Fruit fly (Drosophila melanogaster) whole organism, prepupa: ENCODE measurements around the gene Ccz1.

Source experiments
- Blimp-1 ChIP-seq: fragments of 200-800 bp; sonication (Bioruptor generic); optimal IDR thresholded peaks from 3 replicates; lab custom pipeline; 2017; ENCODE audit warnings: missing biosample characterization, missing genetic modification characterization, mild to moderate bottlenecking, moderate library complexity, missing genetic modification reagents
- CG10669 ChIP-seq: fragments of 200-800 bp; sonication (Bioruptor generic); optimal IDR thresholded peaks from 3 replicates; lab custom pipeline; 2018; ENCODE audit warnings: missing biosample characterization, mild to moderate bottlenecking, missing genetic modification characterization, moderate library complexity
- CG11294 ChIP-seq: fragments of 200-800 bp; sonication (Bioruptor generic); IDR thresholded peaks from 2 replicates; pipeline ENCODE4 v1.3.6; 2022; ENCODE audit warnings: missing biosample characterization, missing genetic modification characterization
- CG11762 ChIP-seq: fragments of 200-800 bp; sonication (Bioruptor generic); optimal IDR thresholded peaks from 3 replicates; lab custom pipeline; 2016; ENCODE audit warnings: missing biosample characterization, missing genetic modification characterization; ENCODE audit not compliant: insufficient read depth
- CG11902 ChIP-seq: fragments of 200-800 bp; sonication (Bioruptor generic); optimal IDR thresholded peaks from 3 replicates; lab custom pipeline; 2016; ENCODE audit warnings: missing biosample characterization, missing genetic modification characterization
- CG16779 ChIP-seq: fragments of 200-800 bp; sonication (Bioruptor generic); optimal IDR thresholded peaks from 3 replicates; lab custom pipeline; 2017; ENCODE audit warnings: missing biosample characterization, mild to moderate bottlenecking, missing genetic modification characterization
- CG3032 ChIP-seq: fragments of 200-800 bp; optimal IDR thresholded peaks from 2 replicates; lab custom pipeline; 2019; ENCODE audit warnings: missing biosample characterization, mild to moderate bottlenecking, missing genetic modification characterization, moderate library complexity
- CG31627 ChIP-seq: fragments of 200-800 bp; sonication (Bioruptor generic); optimal IDR thresholded peaks from 3 replicates; lab custom pipeline; 2016; ENCODE audit warnings: missing biosample characterization, missing genetic modification characterization
- CG32006 ChIP-seq: fragments of 200-800 bp; sonication (Bioruptor generic); optimal IDR thresholded peaks from 3 replicates; lab custom pipeline; 2017; ENCODE audit warnings: missing biosample characterization, mild to moderate bottlenecking, missing genetic modification characterization
- CG34406 ChIP-seq: fragments of 200-800 bp; sonication (Bioruptor generic); optimal IDR thresholded peaks from 3 replicates; lab custom pipeline; 2016; ENCODE audit warnings: missing biosample characterization, missing genetic modification characterization
- CG3919 ChIP-seq: fragments of 200-800 bp; sonication (Bioruptor generic); optimal IDR thresholded peaks from 3 replicates; lab custom pipeline; 2016; ENCODE audit warnings: missing biosample characterization, missing genetic modification characterization
- CG4318 ChIP-seq: fragments of 200-800 bp; sonication (Bioruptor generic); optimal IDR thresholded peaks from 3 replicates; lab custom pipeline; 2017; ENCODE audit warnings: missing biosample characterization, mild to moderate bottlenecking, missing genetic modification characterization
- CG6163 ChIP-seq: fragments of 200-800 bp; sonication (Bioruptor generic); IDR thresholded peaks from 3 replicates; pipeline ENCODE4 v1.3.6; 2022; ENCODE audit warnings: missing biosample characterization, missing genetic modification characterization
- CG6276 ChIP-seq: fragments of 200-800 bp; sonication (Bioruptor generic); optimal IDR thresholded peaks from 2 replicates; lab custom pipeline; 2017; ENCODE audit warnings: missing biosample characterization, mild to moderate bottlenecking, missing genetic modification characterization
- CG6792 ChIP-seq: fragments of 200-800 bp; sonication (Bioruptor generic); optimal IDR thresholded peaks from 3 replicates; lab custom pipeline; 2016; ENCODE audit warnings: missing biosample characterization, missing genetic modification characterization
- CG6808 ChIP-seq: fragments of 200-800 bp; sonication (Bioruptor generic); optimal IDR thresholded peaks from 3 replicates; lab custom pipeline; 2017; ENCODE audit warnings: missing biosample characterization, missing genetic modification characterization, mild to moderate bottlenecking, moderate library complexity, missing genetic modification reagents
- CG6854 ChIP-seq: fragments of 200-800 bp; sonication (Bioruptor generic); optimal IDR thresholded peaks from 2 replicates; lab custom pipeline; 2017; ENCODE audit warnings: missing biosample characterization, mild to moderate bottlenecking, missing genetic modification characterization
- CG7368 ChIP-seq: fragments of 200-800 bp; sonication (Bioruptor generic); optimal IDR thresholded peaks from 3 replicates; lab custom pipeline; 2016; ENCODE audit warnings: missing biosample characterization, missing genetic modification characterization
- CG8319 ChIP-seq: fragments of 200-800 bp; sonication (Bioruptor generic); optimal IDR thresholded peaks from 3 replicates; lab custom pipeline; 2016; ENCODE audit warnings: missing biosample characterization, missing genetic modification characterization
- CG8632 ChIP-seq: fragments of 200-800 bp; sonication (Bioruptor generic); optimal IDR thresholded peaks from 3 replicates; lab custom pipeline; 2016; ENCODE audit warnings: missing biosample characterization, missing genetic modification characterization
- CG9139 ChIP-seq: fragments of 200-800 bp; sonication (Bioruptor generic); optimal IDR thresholded peaks from 3 replicates; lab custom pipeline; 2017; ENCODE audit warnings: missing biosample characterization, mild to moderate bottlenecking, missing genetic modification characterization
- Eip78C ChIP-seq: fragments of 200-800 bp; sonication (Bioruptor generic); peaks from one replicate; lab custom pipeline; 2016; ENCODE audit warnings: missing biosample characterization, missing genetic modification characterization
- Eip93F ChIP-seq: fragments of 200-800 bp; sonication (Bioruptor generic); optimal IDR thresholded peaks from 2 replicates; lab custom pipeline; 2016; ENCODE audit warnings: missing biosample characterization, mild to moderate bottlenecking, missing genetic modification characterization
- Ets21C ChIP-seq: fragments of 200-800 bp; sonication (Bioruptor generic); optimal IDR thresholded peaks from 3 replicates; lab custom pipeline; 2016; ENCODE audit warnings: missing biosample characterization, missing genetic modification characterization
- Ets96B ChIP-seq: fragments of 200-800 bp; optimal IDR thresholded peaks from 2 replicates; lab custom pipeline; 2019; ENCODE audit warnings: missing biosample characterization, mild to moderate bottlenecking, missing genetic modification characterization, moderate library complexity
- Gug ChIP-seq: fragments of 200-800 bp; sonication (Bioruptor generic); IDR thresholded peaks from 2 replicates; pipeline ENCODE4 v1.3.6; 2022; ENCODE audit warnings: missing biosample characterization, missing genetic modification characterization
- Hr38 ChIP-seq: sonication (Bioruptor generic); optimal IDR thresholded peaks from 2 replicates; lab custom pipeline; 2016; ENCODE audit warnings: missing biosample characterization, missing genetic modification characterization
- Hr39 ChIP-seq: fragments of 200-800 bp; sonication (Bioruptor generic); optimal IDR thresholded peaks from 2 replicates; lab custom pipeline; 2016; ENCODE audit warnings: missing biosample characterization, missing genetic modification characterization
- Hr4 ChIP-seq: fragments of 200-800 bp; sonication (Bioruptor generic); optimal IDR thresholded peaks from 3 replicates; lab custom pipeline; 2016; ENCODE audit warnings: missing biosample characterization, missing genetic modification characterization
- Met ChIP-seq: fragments of 200-800 bp; sonication (Bioruptor generic); optimal IDR thresholded peaks from 3 replicates; lab custom pipeline; 2016; ENCODE audit warnings: missing biosample characterization, missing genetic modification characterization
- OdsH ChIP-seq: fragments of 200-800 bp; sonication (Bioruptor generic); optimal IDR thresholded peaks from 3 replicates; lab custom pipeline; 2016; ENCODE audit warnings: missing biosample characterization, missing genetic modification characterization
- Smox ChIP-seq: fragments of 200-800 bp; sonication (Bioruptor generic); optimal IDR thresholded peaks from 3 replicates; lab custom pipeline; 2016; ENCODE audit warnings: missing biosample characterization, missing genetic modification characterization
- Sox102F ChIP-seq: fragments of 200-800 bp; sonication (Bioruptor generic); optimal IDR thresholded peaks from 2 replicates; lab custom pipeline; 2016; ENCODE audit warnings: missing biosample characterization, mild to moderate bottlenecking, missing genetic modification characterization
- Sox14 ChIP-seq: fragments of 200-800 bp; sonication (Bioruptor generic); optimal IDR thresholded peaks from 3 replicates; lab custom pipeline; 2016; ENCODE audit warnings: missing biosample characterization, missing genetic modification characterization
- achi ChIP-seq: fragments of 200-800 bp; sonication (Bioruptor generic); optimal IDR thresholded peaks from 3 replicates; lab custom pipeline; 2016; ENCODE audit warnings: missing biosample characterization, missing genetic modification characterization
- cyc ChIP-seq: fragments of 200-800 bp; sonication (Bioruptor generic); optimal IDR thresholded peaks from 3 replicates; lab custom pipeline; 2016; ENCODE audit warnings: missing biosample characterization, missing genetic modification characterization
- dac ChIP-seq: fragments of 200-800 bp; sonication (Bioruptor generic); optimal IDR thresholded peaks from 2 replicates; lab custom pipeline; 2017; ENCODE audit warnings: missing biosample characterization, mild to moderate bottlenecking, missing genetic modification characterization
- dsx ChIP-seq: fragments of 200-800 bp; optimal IDR thresholded peaks from 3 replicates; lab custom pipeline; 2019; ENCODE audit warnings: missing biosample characterization, mild to moderate bottlenecking, missing genetic modification characterization, moderate library complexity; ENCODE audit not compliant: poor library complexity, severe bottlenecking
- eg ChIP-seq: fragments of 200-800 bp; sonication (Bioruptor generic); IDR thresholded peaks from 3 replicates; pipeline ENCODE4 v1.3.6; 2022; ENCODE audit warnings: missing biosample characterization, missing genetic modification characterization
- fd85E ChIP-seq: fragments of 200-800 bp; sonication (Bioruptor generic); optimal IDR thresholded peaks from 3 replicates; lab custom pipeline; 2016; ENCODE audit warnings: missing biosample characterization, missing genetic modification characterization
- fkh ChIP-seq: fragments of 200-800 bp; sonication (Bioruptor generic); optimal IDR thresholded peaks from 3 replicates; lab custom pipeline; 2017; ENCODE audit warnings: missing biosample characterization, mild to moderate bottlenecking, missing genetic modification characterization, moderate library complexity
- lz ChIP-seq: fragments of 200-800 bp; sonication (Bioruptor generic); optimal IDR thresholded peaks from 3 replicates; lab custom pipeline; 2016; ENCODE audit warnings: missing biosample characterization, missing genetic modification characterization
- net ChIP-seq: fragments of 200-800 bp; sonication (Bioruptor generic); optimal IDR thresholded peaks from 3 replicates; lab custom pipeline; 2016; ENCODE audit warnings: missing biosample characterization, missing genetic modification characterization
- pdm3 ChIP-seq: fragments of 200-800 bp; sonication (Bioruptor generic); optimal IDR thresholded peaks from 3 replicates; lab custom pipeline; 2016; ENCODE audit warnings: missing biosample characterization, missing genetic modification characterization
- salr ChIP-seq, 2 experiments: fragments of 200-800 bp; sonication (Bioruptor generic); optimal IDR thresholded peaks; 3 replicates each; lab custom pipeline; 2016 to 2018; ENCODE audit warnings: missing biosample characterization in 2 of 2, missing genetic modification characterization in 2 of 2, mild to moderate bottlenecking in 1 of 2
- ss ChIP-seq, 2 experiments: fragments of 200-800 bp; sonication (Bioruptor generic); optimal IDR thresholded peaks; 2 replicates in 1 of 2; 3 replicates in 1 of 2; lab custom pipeline; 2017 to 2018; ENCODE audit warnings: mild to moderate bottlenecking in 2 of 2, missing biosample characterization in 2 of 2, missing genetic modification characterization in 2 of 2, moderate library complexity in 1 of 2
- svp ChIP-seq: fragments of 200-800 bp; sonication (Bioruptor generic); peaks from one replicate; lab custom pipeline; 2016; ENCODE audit warnings: missing biosample characterization, missing genetic modification characterization
- topi ChIP-seq: fragments of 200-800 bp; sonication (Bioruptor generic); optimal IDR thresholded peaks from 3 replicates; lab custom pipeline; 2016; ENCODE audit warnings: missing biosample characterization, missing genetic modification characterization

The Ccz1 gene

DNA sequence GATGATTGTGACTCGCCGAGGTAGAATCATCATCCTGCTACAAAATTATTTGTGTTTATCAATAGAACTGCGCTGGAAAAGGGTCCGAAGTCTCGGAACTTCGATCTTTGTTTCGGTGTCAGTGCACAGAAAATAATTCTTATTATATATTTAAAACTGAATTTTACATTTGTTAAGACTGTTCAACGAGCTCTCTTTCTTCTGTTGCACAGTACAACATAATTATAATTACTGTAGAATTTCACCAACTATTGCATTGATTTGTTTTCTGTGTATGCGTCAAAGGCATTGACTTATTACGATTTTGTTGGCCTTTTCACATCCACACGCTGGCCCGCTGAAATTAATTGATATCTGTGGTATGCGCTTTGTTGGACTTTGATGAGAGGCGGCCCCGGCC lies 35.5 kb downstream of the Ccz1 start (continued):
- TF ChIP-seq CG16779 (tag; lab: Kevin White, UChicago) (no peak), fd85E (GFP tag; lab: Kevin White, UChicago) (no peak), Met (GFP tag; lab: Kevin White, UChicago) (peak; percentile 33), dsx (GFP tag; lab: Kevin White, UChicago) (no peak), CG6854 (GFP tag; lab: Kevin White, UChicago) (no peak), CG11294 (no peak), Ets96B (tag; lab: Kevin White, UChicago) (no peak), CG6276 (GFP tag; lab: Kevin White, UChicago) (no peak), CG9139 (no peak), eg (GFP tag; lab: Robert Waterston, UW) (no peak), Eip78C (GFP tag; lab: Kevin White, UChicago) (peak; percentile 72), CG11902 (GFP tag; lab: Kevin White, UChicago) (no peak), topi (peak; percentile 28), Hr38 (GFP tag; lab: Kevin White, UChicago) (no peak), CG8632 (GFP tag; lab: Kevin White, UChicago) (no peak), Sox102F (GFP tag; lab: Kevin White, UChicago) (peak; percentile 11), CG10669 (no peak), CG11762 (GFP tag; lab: Kevin White, UChicago) (no peak), CG31627 (GFP tag; lab: Kevin White, UChicago) (no peak), CG3919 (peak; percentile 11), Ets21C (GFP tag; lab: Kevin White, UChicago) (no peak), fkh (no peak), Hr39 (GFP tag; lab: Kevin White, UChicago) (peak; percentile 9), achi (GFP tag; lab: Kevin White, UChicago) (no peak), CG3032 (tag; lab: Kevin White, UChicago) (no peak), Eip93F (GFP tag; lab: Kevin White, UChicago) (no peak), CG7368 (GFP tag; lab: Kevin White, UChicago) (no peak), Smox (peak; percentile 10), lz (peak; percentile 1), dac (no peak), Blimp-1 (GFP tag; lab: Kevin White, UChicago) (no peak), CG8319 (GFP tag; lab: Kevin White, UChicago) (no peak), svp (GFP tag; lab: Kevin White, UChicago) (peak; percentile 62), CG4318 (GFP tag; lab: Kevin White, UChicago) (no peak), salr (GFP tag; optimal IDR thresholded peaks at IDR 0.05; lab: Kevin White, UChicago) (no peak), Hr4 (GFP tag; lab: Kevin White, UChicago) (no peak), CG34406 (GFP tag; lab: Kevin White, UChicago) (no peak), CG6792 (GFP tag; lab: Kevin White, UChicago) (no peak), CG32006 (GFP tag; lab: Kevin White, UChicago) (no peak), cyc (GFP tag; lab: Kevin White, UChicago) (peak; percentile 13)

DNA sequence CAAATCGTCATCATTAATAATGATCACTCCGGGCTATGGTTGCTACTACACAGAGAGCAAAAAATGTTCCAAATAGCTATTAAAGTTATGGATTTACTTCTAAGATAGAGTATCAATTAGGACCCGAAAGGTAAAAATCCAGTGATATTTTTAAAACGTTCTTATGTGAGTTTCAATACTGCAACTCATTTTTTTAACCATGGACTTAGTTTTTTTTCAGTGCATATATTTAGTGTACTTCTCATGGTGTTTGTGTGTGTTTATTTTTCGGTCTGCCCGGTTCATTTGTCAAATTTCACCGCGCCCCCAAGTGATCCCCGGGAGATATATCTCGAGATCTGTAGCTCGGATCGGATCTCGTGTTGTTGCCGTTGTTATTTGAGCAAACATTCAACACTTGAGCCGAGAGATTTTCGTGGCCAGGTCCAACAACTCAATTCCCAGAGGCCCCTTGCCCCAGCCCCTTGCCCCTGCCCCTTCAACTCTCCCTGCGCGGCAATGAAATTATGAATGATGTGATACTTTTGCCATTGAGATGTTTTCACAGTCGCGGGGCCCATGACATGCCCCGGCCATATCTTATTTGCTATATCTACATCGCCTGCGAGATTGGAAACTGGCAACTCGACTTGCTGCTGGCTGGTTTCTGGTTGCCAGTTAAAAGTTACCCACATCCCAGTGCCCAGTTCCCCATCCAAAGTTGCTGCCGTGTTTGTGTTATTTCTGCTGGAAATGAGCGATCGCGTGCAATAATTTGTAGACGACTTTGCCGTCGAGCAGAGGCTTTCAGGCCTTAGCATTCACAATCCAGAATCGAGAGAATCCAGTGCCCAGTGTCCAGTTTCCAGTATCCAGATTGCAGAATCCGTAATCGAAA lies 36.2 kb downstream of the Ccz1 start:
- TF ChIP-seq CG6163 (GFP tag; lab: Robert Waterston, UW) (0 out of 3 replicates have a peak, but pooled peaks have one; percentile 53), CG34406 (GFP tag; lab: Kevin White, UChicago) (peak; percentile 16), CG6808 (no peak), CG11902 (GFP tag; lab: Kevin White, UChicago) (no peak), Hr39 (GFP tag; lab: Kevin White, UChicago) (peak; percentile 14), net (GFP tag; lab: Kevin White, UChicago) (no peak), CG31627 (GFP tag; lab: Kevin White, UChicago) (peak; percentile 24), fkh (peak; percentile 63), ss (GFP tag; optimal IDR thresholded peaks at IDR 0.05; lab: Kevin White, UChicago) (peak in 1 of 2 experiments; percentile 60), CG11294 (no peak), pdm3 (GFP tag; lab: Kevin White, UChicago) (peak; percentile 29), Gug (no peak), CG8319 (GFP tag; lab: Kevin White, UChicago) (no peak), CG4318 (GFP tag; lab: Kevin White, UChicago) (no peak), CG9139 (no peak), cyc (GFP tag; lab: Kevin White, UChicago) (peak; percentile 11), fd85E (GFP tag; lab: Kevin White, UChicago) (no peak), Sox14 (peak; percentile 32), CG32006 (GFP tag; lab: Kevin White, UChicago) (peak; percentile 31), OdsH (GFP tag; lab: Kevin White, UChicago) (peak; percentile 40), Ets21C (GFP tag; lab: Kevin White, UChicago) (no peak)
